Fruit fly (Drosophila melanogaster) whole organism, prepupa: ENCODE measurements around the gene sau.

Source experiments
- Blimp-1 ChIP-seq: fragments of 200-800 bp; sonication (Bioruptor generic); optimal IDR thresholded peaks from 3 replicates; lab custom pipeline; 2017; ENCODE audit warnings: missing biosample characterization, missing genetic modification characterization, mild to moderate bottlenecking, moderate library complexity, missing genetic modification reagents
- CG10669 ChIP-seq: fragments of 200-800 bp; sonication (Bioruptor generic); optimal IDR thresholded peaks from 3 replicates; lab custom pipeline; 2018; ENCODE audit warnings: missing biosample characterization, mild to moderate bottlenecking, missing genetic modification characterization, moderate library complexity
- CG11762 ChIP-seq: fragments of 200-800 bp; sonication (Bioruptor generic); optimal IDR thresholded peaks from 3 replicates; lab custom pipeline; 2016; ENCODE audit warnings: missing biosample characterization, missing genetic modification characterization; ENCODE audit not compliant: insufficient read depth
- CG11902 ChIP-seq: fragments of 200-800 bp; sonication (Bioruptor generic); optimal IDR thresholded peaks from 3 replicates; lab custom pipeline; 2016; ENCODE audit warnings: missing biosample characterization, missing genetic modification characterization
- CG15336 ChIP-seq: fragments of 200-800 bp; sonication (Bioruptor generic); IDR thresholded peaks from 2 replicates; pipeline ENCODE4 v1.3.6; 2022; ENCODE audit warnings: missing biosample characterization, missing genetic modification characterization
- CG1621 ChIP-seq: fragments of 200-800 bp; sonication (Bioruptor generic); optimal IDR thresholded peaks from 3 replicates; lab custom pipeline; 2018; ENCODE audit warnings: missing biosample characterization, mild to moderate bottlenecking, missing genetic modification characterization
- CG3032 ChIP-seq: fragments of 200-800 bp; optimal IDR thresholded peaks from 2 replicates; lab custom pipeline; 2019; ENCODE audit warnings: missing biosample characterization, mild to moderate bottlenecking, missing genetic modification characterization, moderate library complexity
- CG31627 ChIP-seq: fragments of 200-800 bp; sonication (Bioruptor generic); optimal IDR thresholded peaks from 3 replicates; lab custom pipeline; 2016; ENCODE audit warnings: missing biosample characterization, missing genetic modification characterization
- CG32006 ChIP-seq: fragments of 200-800 bp; sonication (Bioruptor generic); optimal IDR thresholded peaks from 3 replicates; lab custom pipeline; 2017; ENCODE audit warnings: missing biosample characterization, mild to moderate bottlenecking, missing genetic modification characterization
- CG34406 ChIP-seq: fragments of 200-800 bp; sonication (Bioruptor generic); optimal IDR thresholded peaks from 3 replicates; lab custom pipeline; 2016; ENCODE audit warnings: missing biosample characterization, missing genetic modification characterization
- CG6163 ChIP-seq: fragments of 200-800 bp; sonication (Bioruptor generic); IDR thresholded peaks from 3 replicates; pipeline ENCODE4 v1.3.6; 2022; ENCODE audit warnings: missing biosample characterization, missing genetic modification characterization
- CG6276 ChIP-seq: fragments of 200-800 bp; sonication (Bioruptor generic); optimal IDR thresholded peaks from 2 replicates; lab custom pipeline; 2017; ENCODE audit warnings: missing biosample characterization, mild to moderate bottlenecking, missing genetic modification characterization
- CG6792 ChIP-seq: fragments of 200-800 bp; sonication (Bioruptor generic); optimal IDR thresholded peaks from 3 replicates; lab custom pipeline; 2016; ENCODE audit warnings: missing biosample characterization, missing genetic modification characterization
- CG6808 ChIP-seq: fragments of 200-800 bp; sonication (Bioruptor generic); optimal IDR thresholded peaks from 3 replicates; lab custom pipeline; 2017; ENCODE audit warnings: missing biosample characterization, missing genetic modification characterization, mild to moderate bottlenecking, moderate library complexity, missing genetic modification reagents
- CG7368 ChIP-seq: fragments of 200-800 bp; sonication (Bioruptor generic); optimal IDR thresholded peaks from 3 replicates; lab custom pipeline; 2016; ENCODE audit warnings: missing biosample characterization, missing genetic modification characterization
- CG8319 ChIP-seq: fragments of 200-800 bp; sonication (Bioruptor generic); optimal IDR thresholded peaks from 3 replicates; lab custom pipeline; 2016; ENCODE audit warnings: missing biosample characterization, missing genetic modification characterization
- Eip78C ChIP-seq: fragments of 200-800 bp; sonication (Bioruptor generic); peaks from one replicate; lab custom pipeline; 2016; ENCODE audit warnings: missing biosample characterization, missing genetic modification characterization
- Ets21C ChIP-seq: fragments of 200-800 bp; sonication (Bioruptor generic); optimal IDR thresholded peaks from 3 replicates; lab custom pipeline; 2016; ENCODE audit warnings: missing biosample characterization, missing genetic modification characterization
- Hr4 ChIP-seq: fragments of 200-800 bp; sonication (Bioruptor generic); optimal IDR thresholded peaks from 3 replicates; lab custom pipeline; 2016; ENCODE audit warnings: missing biosample characterization, missing genetic modification characterization
- Lpt ChIP-seq: fragments of 200-800 bp; sonication (Bioruptor generic); optimal IDR thresholded peaks from 3 replicates; lab custom pipeline; 2016; ENCODE audit warnings: missing biosample characterization, missing genetic modification characterization
- Met ChIP-seq: fragments of 200-800 bp; sonication (Bioruptor generic); optimal IDR thresholded peaks from 3 replicates; lab custom pipeline; 2016; ENCODE audit warnings: missing biosample characterization, missing genetic modification characterization
- OdsH ChIP-seq: fragments of 200-800 bp; sonication (Bioruptor generic); optimal IDR thresholded peaks from 3 replicates; lab custom pipeline; 2016; ENCODE audit warnings: missing biosample characterization, missing genetic modification characterization
- Sox102F ChIP-seq: fragments of 200-800 bp; sonication (Bioruptor generic); optimal IDR thresholded peaks from 2 replicates; lab custom pipeline; 2016; ENCODE audit warnings: missing biosample characterization, mild to moderate bottlenecking, missing genetic modification characterization
- Sox14 ChIP-seq: fragments of 200-800 bp; sonication (Bioruptor generic); optimal IDR thresholded peaks from 3 replicates; lab custom pipeline; 2016; ENCODE audit warnings: missing biosample characterization, missing genetic modification characterization
- achi ChIP-seq: fragments of 200-800 bp; sonication (Bioruptor generic); optimal IDR thresholded peaks from 3 replicates; lab custom pipeline; 2016; ENCODE audit warnings: missing biosample characterization, missing genetic modification characterization
- cyc ChIP-seq: fragments of 200-800 bp; sonication (Bioruptor generic); optimal IDR thresholded peaks from 3 replicates; lab custom pipeline; 2016; ENCODE audit warnings: missing biosample characterization, missing genetic modification characterization
- dac ChIP-seq: fragments of 200-800 bp; sonication (Bioruptor generic); optimal IDR thresholded peaks from 2 replicates; lab custom pipeline; 2017; ENCODE audit warnings: missing biosample characterization, mild to moderate bottlenecking, missing genetic modification characterization
- eg ChIP-seq: fragments of 200-800 bp; sonication (Bioruptor generic); IDR thresholded peaks from 3 replicates; pipeline ENCODE4 v1.3.6; 2022; ENCODE audit warnings: missing biosample characterization, missing genetic modification characterization
- esn ChIP-seq: fragments of 200-800 bp; sonication (Bioruptor generic); optimal IDR thresholded peaks from 2 replicates; lab custom pipeline; 2016; ENCODE audit warnings: missing biosample characterization, mild to moderate bottlenecking, missing genetic modification characterization, moderate library complexity
- fd85E ChIP-seq: fragments of 200-800 bp; sonication (Bioruptor generic); optimal IDR thresholded peaks from 3 replicates; lab custom pipeline; 2016; ENCODE audit warnings: missing biosample characterization, missing genetic modification characterization
- fkh ChIP-seq: fragments of 200-800 bp; sonication (Bioruptor generic); optimal IDR thresholded peaks from 3 replicates; lab custom pipeline; 2017; ENCODE audit warnings: missing biosample characterization, mild to moderate bottlenecking, missing genetic modification characterization, moderate library complexity
- lz ChIP-seq: fragments of 200-800 bp; sonication (Bioruptor generic); optimal IDR thresholded peaks from 3 replicates; lab custom pipeline; 2016; ENCODE audit warnings: missing biosample characterization, missing genetic modification characterization
- ss ChIP-seq, 2 experiments: fragments of 200-800 bp; sonication (Bioruptor generic); optimal IDR thresholded peaks; 2 replicates in 1 of 2; 3 replicates in 1 of 2; lab custom pipeline; 2017 to 2018; ENCODE audit warnings: mild to moderate bottlenecking in 2 of 2, missing biosample characterization in 2 of 2, missing genetic modification characterization in 2 of 2, moderate library complexity in 1 of 2
- svp ChIP-seq: fragments of 200-800 bp; sonication (Bioruptor generic); peaks from one replicate; lab custom pipeline; 2016; ENCODE audit warnings: missing biosample characterization, missing genetic modification characterization
- topi ChIP-seq: fragments of 200-800 bp; sonication (Bioruptor generic); optimal IDR thresholded peaks from 3 replicates; lab custom pipeline; 2016; ENCODE audit warnings: missing biosample characterization, missing genetic modification characterization
- vri ChIP-seq: fragments of 200-800 bp; sonication (Bioruptor generic); optimal IDR thresholded peaks from 3 replicates; lab custom pipeline; 2016; ENCODE audit warnings: missing biosample characterization, mild to moderate bottlenecking, missing genetic modification characterization

sau gene

dm6 chr2L:2202853-2203717, 23.1 kb upstream of the sau start (continued):
- peak; percentile 40 for TF ChIP-seq CG11762
- peak; percentile 80 for TF ChIP-seq vri (GFP tag; lab: Kevin White, UChicago)
- TF ChIP-seq svp (GFP tag; lab: Kevin White, UChicago) = peak; percentile 86
- peak; percentile 14 for TF ChIP-seq CG10669 (GFP tag; lab: Kevin White, UChicago)
- TF ChIP-seq Lpt (GFP tag; lab: Kevin White, UChicago) = peak; percentile 92
- TF ChIP-seq eg (GFP tag; lab: Robert Waterston, UW) = no peak; the same call in 1 of the 3 replicates
- TF ChIP-seq cyc = no peak
- TF ChIP-seq OdsH (GFP tag; lab: Kevin White, UChicago) = peak; percentile 25
- no peak for TF ChIP-seq Hr4
- TF ChIP-seq CG32006 = peak; percentile 59
- TF ChIP-seq CG6792 = peak; percentile 45
- TF ChIP-seq Blimp-1 (GFP tag; lab: Kevin White, UChicago) = peak; percentile 99
- TF ChIP-seq dac (GFP tag; lab: Kevin White, UChicago) = peak; percentile 7
- TF ChIP-seq Sox102F = peak; percentile 78
- no peak for TF ChIP-seq CG8319
- no peak for TF ChIP-seq CG31627 (GFP tag; lab: Kevin White, UChicago)
- TF ChIP-seq Ets21C (GFP tag; lab: Kevin White, UChicago) = peak; percentile 8
- peak; percentile 64 for TF ChIP-seq CG6808 (GFP tag; lab: Kevin White, UChicago)
- peak; percentile 57 for TF ChIP-seq CG1621 (tag; lab: Kevin White, UChicago)
- TF ChIP-seq CG6163 = peak; percentile 81
- peak; percentile 6 for TF ChIP-seq CG7368
- TF ChIP-seq CG15336 = peak; percentile 54
- TF ChIP-seq fd85E (GFP tag; lab: Kevin White, UChicago) = peak; percentile 44

dm6 chr2L:2206066-2206465, 20.1 kb upstream of the sau start, which contains the start of gene CG31668:
Gene CG31668 (minus strand): TSS chr2L:2206166.
- TF ChIP-seq OdsH (GFP tag; lab: Kevin White, UChicago) = no peak

- TF ChIP-seq ss (GFP tag; optimal IDR thresholded peaks at IDR 0.05; lab: Kevin White, UChicago) (no peak), Eip78C (GFP tag; lab: Kevin White, UChicago) (no peak), CG34406 (GFP tag; lab: Kevin White, UChicago) (no peak), CG32006 (no peak), CG6808 (GFP tag; lab: Kevin White, UChicago) (no peak), Blimp-1 (GFP tag; lab: Kevin White, UChicago) (no peak), CG6163 (no peak), fkh (GFP tag; lab: Kevin White, UChicago) (no peak), achi (GFP tag; lab: Kevin White, UChicago) (no peak), Met (GFP tag; lab: Kevin White, UChicago) (no peak)
These were observed 17.1 kb upstream of the sau start, which contains the start of gene CG33124 for dm6 chr2L:2209002-2209401. Gene CG33124 (minus strand): TSS chr2L:2209102.

- TF ChIP-seq Eip78C (GFP tag; lab: Kevin White, UChicago) (peak; percentile 58), CG34406 (GFP tag; lab: Kevin White, UChicago) (no peak)
- TF ChIP-seq, all 60 proteins: peak for 1
These were observed 13.7 kb upstream of the sau start, which contains the start of gene CG15385 for dm6 chr2L:2212478-2212877. Gene CG15385 (minus strand): TSS chr2L:2212571.

dm6 chr2L:2214004-2214403, 12.1 kb upstream of the sau start, which contains the start of the genes Uch and CG34174:
Gene Uch (minus strand): TSS chr2L:2214211.
Gene CG34174 (plus strand): TSS chr2L:2214266.
- TF ChIP-seq topi (GFP tag; lab: Kevin White, UChicago) = peak; percentile 36
- peak; percentile 54 for TF ChIP-seq Eip78C (GFP tag; lab: Kevin White, UChicago)
- peak; percentile 40 for TF ChIP-seq lz (GFP tag; lab: Kevin White, UChicago)
- TF ChIP-seq esn = peak; percentile 53
- peak; percentile 21 for TF ChIP-seq cyc
- TF ChIP-seq Sox14 (GFP tag; lab: Kevin White, UChicago) = peak; percentile 70
- no peak for TF ChIP-seq CG11902 (GFP tag; lab: Kevin White, UChicago)
- TF ChIP-seq fd85E (GFP tag; lab: Kevin White, UChicago) = no peak
- peak; percentile 96 for TF ChIP-seq fkh (GFP tag; lab: Kevin White, UChicago)
- no peak for TF ChIP-seq dac (GFP tag; lab: Kevin White, UChicago)
- TF ChIP-seq CG3032 (tag; lab: Kevin White, UChicago) = peak; percentile 18
- no peak for TF ChIP-seq CG6276 (GFP tag; lab: Kevin White, UChicago)
